Worm (Caenorhabditis elegans) whole organism, young adult: ENCODE data around the gene srz-47.

Experiments used
- T07F8.4 ChIP-seq: sonication (generic microtip); optimal IDR thresholded peaks from 2 replicates; lab custom pipeline; 2016; ENCODE audit warnings: mild to moderate bottlenecking, missing genetic modification characterization, moderate library complexity, missing compliant biosample characterization
- ama-1 ChIP-seq, 3 experiments: fragments of 150-350 bp in 1 of 3; sonication (generic microtip) in 2 of 3; optimal IDR thresholded peaks; 2 replicates each; lab custom pipeline; 2014 to 2018; ENCODE audit warnings: missing biosample characterization in 2 of 3, missing genetic modification characterization in 2 of 3, missing genetic modification reagents in 2 of 3
- dox-1 ChIP-seq: fragments of 200-800 bp; sonication (Bioruptor generic); IDR thresholded peaks from 2 replicates; pipeline ENCODE4 v1.3.6; 2022; ENCODE audit warnings: missing genetic modification reagents, missing genetic modification characterization, missing compliant biosample characterization
- efl-1 ChIP-seq: fragments of 150-350 bp; optimal IDR thresholded peaks from 2 replicates; lab custom pipeline; 2014; ENCODE audit warnings: missing biosample characterization, missing genetic modification reagents, missing genetic modification characterization
- egl-18 ChIP-seq: fragments of 200-800 bp; sonication (Bioruptor generic); IDR thresholded peaks from 2 replicates; pipeline ENCODE4 v1.3.6; 2022; ENCODE audit warnings: missing genetic modification reagents, missing genetic modification characterization, missing compliant biosample characterization
- ekl-4 ChIP-seq: fragments of 200-800 bp; sonication (Bioruptor generic); IDR thresholded peaks from 2 replicates; pipeline ENCODE4 v1.3.6; 2022; ENCODE audit warnings: missing genetic modification reagents, missing genetic modification characterization, missing compliant biosample characterization
- let-607 ChIP-seq, 2 experiments: fragments of 200-800 bp in 1 of 2; sonication (Bioruptor generic) in 1 of 2; sonication (generic microtip) in 1 of 2; optimal IDR thresholded peaks; 2 replicates each; lab custom pipeline; 2016 to 2018; ENCODE audit warnings: mild to moderate bottlenecking in 2 of 2, missing compliant biosample characterization in 2 of 2, missing genetic modification characterization in 2 of 2, moderate library complexity in 2 of 2, missing genotype in 1 of 2
- lir-1 ChIP-seq: fragments of 200-800 bp; sonication (Bioruptor generic); conservative IDR thresholded peaks from 2 replicates; pipeline ENCODE4 v1.3.6; 2022; ENCODE audit warnings: missing genetic modification reagents, missing genetic modification characterization, missing compliant biosample characterization
- nfya-2 ChIP-seq: fragments of 200-800 bp; sonication (Bioruptor generic); IDR thresholded peaks from 2 replicates; pipeline ENCODE4 v1.3.6; 2022; ENCODE audit warnings: missing genetic modification reagents, missing genetic modification characterization, missing compliant biosample characterization
- pbrm-1 ChIP-seq: fragments of 200-800 bp; sonication (Bioruptor generic); IDR thresholded peaks from 2 replicates; pipeline ENCODE4 v1.3.6; 2022; ENCODE audit warnings: missing genetic modification reagents, missing genetic modification characterization, missing compliant biosample characterization
- rec-8 ChIP-seq, 2 experiments: sonication (generic microtip); optimal IDR thresholded peaks; 2 replicates each; lab custom pipeline; 2016; ENCODE audit warnings: mild to moderate bottlenecking in 2 of 2, missing genetic modification characterization in 2 of 2, missing genetic modification reagents in 2 of 2, missing genotype in 2 of 2, missing biosample characterization in 1 of 2, missing compliant biosample characterization in 1 of 2, moderate library complexity in 1 of 2
- snpc-4 ChIP-seq, 5 experiments: fragments of 150-350 bp in 1 of 5; sonication (generic microtip) in 4 of 5; optimal IDR thresholded peaks; 2 replicates each; lab custom pipeline; 2014 to 2018; ENCODE audit warnings: missing genetic modification characterization in 5 of 5, missing biosample characterization in 3 of 5, antibody characterized with exemption in 2 of 5, mild to moderate bottlenecking in 2 of 5, missing compliant biosample characterization in 2 of 5, missing genotype in 2 of 5, moderate library complexity in 2 of 5, missing genetic modification reagents in 1 of 5
- unc-62 ChIP-seq: fragments of 150-350 bp; optimal IDR thresholded peaks from 2 replicates; lab custom pipeline; 2014; ENCODE audit warnings: missing biosample characterization, missing genetic modification reagents, missing genetic modification characterization

ce11 chrV:17165409-17165808 lies 26.7 kb downstream of the srz-47 start, which contains the start of gene srh-102:
- TF ChIP-seq rec-8 (tag; optimal IDR thresholded peaks at IDR 0.05; lab: Kevin White, UChicago) (no peak), efl-1 (GFP tag; lab: Kevin White, UChicago) (no peak), ama-1 (optimal IDR thresholded peaks at IDR 0.05; lab: Kevin White, UChicago) (no peak), ama-1 (GFP tag; optimal IDR thresholded peaks at IDR 0.05; lab: Kevin White, UChicago) (no peak), pbrm-1 (GFP tag; lab: Robert Waterston, UW) (no peak), snpc-4 (GFP tag; optimal IDR thresholded peaks at IDR 0.05; lab: Kevin White, UChicago) (no peak), snpc-4 (tag; optimal IDR thresholded peaks at IDR 0.05; lab: Kevin White, UChicago) (no peak), nfya-2 (no peak), T07F8.4 (no peak), unc-62 (GFP tag; lab: Kevin White, UChicago) (no peak), lir-1 (no peak), egl-18 (GFP tag; lab: Robert Waterston, UW) (no peak), ekl-4 (no peak), let-607 (tag; optimal IDR thresholded peaks at IDR 0.05; lab: Kevin White, UChicago) (no peak), dox-1 (GFP tag; lab: Robert Waterston, UW) (no peak)
